Worm (Caenorhabditis elegans) whole organism, L2 larva: Measurements from ENCODE around the gene K11H3.8.
A peak's percentile ranks its signal among the peaks of the same experiment; 100 is the strongest.

ENCODE experiments used
- C34F6.9 ChIP-seq: fragments of 150-350 bp; optimal IDR thresholded peaks from 2 replicates; lab custom pipeline; 2014; ENCODE audit warnings: missing biosample characterization, missing genetic modification characterization
- F13H6.1 ChIP-seq: sonication (generic microtip); optimal IDR thresholded peaks from 2 replicates; lab custom pipeline; 2016; ENCODE audit warnings: missing genetic modification characterization, missing compliant biosample characterization
- R02D3.7 ChIP-seq: fragments of 150-350 bp; optimal IDR thresholded peaks from 2 replicates; lab custom pipeline; 2014; ENCODE audit warnings: missing biosample characterization, missing genetic modification characterization
- Y55F3AM.14 ChIP-seq: fragments of 200-800 bp; sonication (Bioruptor generic); optimal IDR thresholded peaks from 2 replicates; lab custom pipeline; 2018; ENCODE audit warnings: mild to moderate bottlenecking, missing genetic modification characterization, missing compliant biosample characterization
- ZK546.5 ChIP-seq: sonication (generic microtip); optimal IDR thresholded peaks from 2 replicates; lab custom pipeline; 2017; ENCODE audit warnings: missing biosample characterization, missing genetic modification characterization
- alr-1 ChIP-seq: fragments of 150-350 bp; optimal IDR thresholded peaks from 2 replicates; lab custom pipeline; 2014; ENCODE audit warnings: missing biosample characterization, missing genetic modification characterization
- aly-2 ChIP-seq: fragments of 150-350 bp; optimal IDR thresholded peaks from 2 replicates; lab custom pipeline; 2014; ENCODE audit warnings: missing biosample characterization, missing genetic modification characterization
- ama-1 ChIP-seq: fragments of 150-350 bp; optimal IDR thresholded peaks from 2 replicates; lab custom pipeline; 2018; ENCODE audit warnings: inconsistent platforms
- blmp-1 ChIP-seq: sonication (generic microtip); optimal IDR thresholded peaks from 2 replicates; lab custom pipeline; 2017; ENCODE audit warnings: missing genetic modification characterization, mild to moderate bottlenecking, missing compliant biosample characterization, antibody characterized with exemption, moderate library complexity; ENCODE audit not compliant: insufficient read depth
- ceh-16 ChIP-seq: fragments of 150-350 bp; optimal IDR thresholded peaks from 2 replicates; lab custom pipeline; 2014; ENCODE audit warnings: missing biosample characterization, missing genetic modification characterization
- ceh-82 ChIP-seq: fragments of 150-350 bp; optimal IDR thresholded peaks from 2 replicates; lab custom pipeline; 2014; ENCODE audit warnings: missing biosample characterization, missing genetic modification characterization
- crh-2 ChIP-seq: sonication (generic microtip); optimal IDR thresholded peaks from 2 replicates; lab custom pipeline; 2017; ENCODE audit warnings: missing biosample characterization, missing genetic modification characterization
- dmd-4 ChIP-seq: sonication (generic microtip); optimal IDR thresholded peaks from 2 replicates; lab custom pipeline; 2017; ENCODE audit warnings: missing biosample characterization, missing genetic modification characterization
- elt-1 ChIP-seq: fragments of 150-350 bp; optimal IDR thresholded peaks from 2 replicates; lab custom pipeline; 2014; ENCODE audit warnings: missing biosample characterization, missing genetic modification characterization
- fos-1 ChIP-seq: fragments of 150-350 bp; optimal IDR thresholded peaks from 2 replicates; lab custom pipeline; 2014; ENCODE audit warnings: missing biosample characterization, missing genetic modification characterization
- gmeb-1 ChIP-seq: fragments of 150-350 bp; optimal IDR thresholded peaks from 2 replicates; lab custom pipeline; 2014; ENCODE audit warnings: missing biosample characterization, missing genetic modification characterization
- lin-11 ChIP-seq: fragments of 150-350 bp; sonication (generic microtip); optimal IDR thresholded peaks from 2 replicates; lab custom pipeline; 2014; ENCODE audit warnings: missing biosample characterization, missing genetic modification characterization, inconsistent platforms, mixed read lengths
- lin-13 ChIP-seq: fragments of 150-350 bp; optimal IDR thresholded peaks from 2 replicates; lab custom pipeline; 2014; ENCODE audit warnings: missing biosample characterization, missing genetic modification reagents, missing genetic modification characterization
- lin-39 ChIP-seq: fragments of 150-350 bp; optimal IDR thresholded peaks from 2 replicates; lab custom pipeline; 2014; ENCODE audit warnings: missing biosample characterization, missing genetic modification reagents, missing genetic modification characterization
- lsy-2 ChIP-seq, 2 experiments: fragments of 150-350 bp in 1 of 2; sonication (generic microtip) in 1 of 2; optimal IDR thresholded peaks; 2 replicates each; lab custom pipeline; 2014 to 2017; ENCODE audit warnings: missing biosample characterization in 2 of 2, missing genetic modification characterization in 2 of 2
- mab-5 ChIP-seq: fragments of 150-350 bp; optimal IDR thresholded peaks from 2 replicates; lab custom pipeline; 2014; ENCODE audit warnings: missing biosample characterization, missing genetic modification characterization
- mbf-1 ChIP-seq: sonication (generic microtip); optimal IDR thresholded peaks from 2 replicates; lab custom pipeline; 2017; ENCODE audit warnings: missing biosample characterization, missing genetic modification characterization
- mdl-1 ChIP-seq, 2 experiments: fragments of 150-350 bp in 1 of 2; sonication (generic microtip) in 1 of 2; optimal IDR thresholded peaks; 2 replicates each; lab custom pipeline; 2017; ENCODE audit warnings: missing biosample characterization in 2 of 2, missing genetic modification characterization in 2 of 2
- nhr-10 ChIP-seq: sonication (generic microtip); optimal IDR thresholded peaks from 2 replicates; lab custom pipeline; 2017; ENCODE audit warnings: missing biosample characterization, missing genetic modification characterization
- nhr-12 ChIP-seq: fragments of 150-350 bp; optimal IDR thresholded peaks from 2 replicates; lab custom pipeline; 2014; ENCODE audit warnings: missing biosample characterization, missing genetic modification characterization
- nhr-129 ChIP-seq: fragments of 150-350 bp; optimal IDR thresholded peaks from 2 replicates; lab custom pipeline; 2014; ENCODE audit warnings: missing biosample characterization, missing genetic modification characterization
- nhr-23 ChIP-seq: fragments of 150-350 bp; optimal IDR thresholded peaks from 2 replicates; lab custom pipeline; 2014; ENCODE audit warnings: missing biosample characterization, missing genetic modification reagents, missing genetic modification characterization
- nhr-237 ChIP-seq: fragments of 150-350 bp; optimal IDR thresholded peaks from 2 replicates; lab custom pipeline; 2014; ENCODE audit warnings: missing biosample characterization, missing genetic modification characterization
- nhr-25 ChIP-seq: fragments of 150-350 bp; sonication (generic microtip); optimal IDR thresholded peaks from 3 replicates; lab custom pipeline; 2014; ENCODE audit warnings: missing biosample characterization, missing genetic modification characterization
- nhr-6 ChIP-seq: fragments of 150-350 bp; optimal IDR thresholded peaks from 2 replicates; lab custom pipeline; 2014; ENCODE audit warnings: missing biosample characterization, missing genetic modification characterization
- peb-1 ChIP-seq: fragments of 150-350 bp; optimal IDR thresholded peaks from 2 replicates; lab custom pipeline; 2014; ENCODE audit warnings: missing biosample characterization, missing genetic modification characterization
- sem-4 ChIP-seq: fragments of 150-350 bp; optimal IDR thresholded peaks from 2 replicates; lab custom pipeline; 2014; ENCODE audit warnings: missing biosample characterization, missing genetic modification reagents, missing genetic modification characterization
- skn-1 ChIP-seq: sonication (generic microtip); optimal IDR thresholded peaks from 2 replicates; lab custom pipeline; 2017; ENCODE audit warnings: missing biosample characterization, missing genetic modification characterization
- sma-3 ChIP-seq: sonication (generic microtip); optimal IDR thresholded peaks from 2 replicates; lab custom pipeline; 2016; ENCODE audit warnings: missing genetic modification reagents, missing genetic modification characterization, missing compliant biosample characterization
- sma-9 ChIP-seq, 2 experiments: fragments of 150-350 bp in 1 of 2; sonication (generic microtip) in 1 of 2; optimal IDR thresholded peaks; 2 replicates each; lab custom pipeline; 2014 to 2016; ENCODE audit warnings: missing genetic modification characterization in 2 of 2, mild to moderate bottlenecking in 1 of 2, missing biosample characterization in 1 of 2, missing compliant biosample characterization in 1 of 2, missing genetic modification reagents in 1 of 2, moderate library complexity in 1 of 2
- snpc-4 ChIP-seq: fragments of 150-350 bp; optimal IDR thresholded peaks from 2 replicates; lab custom pipeline; 2014; ENCODE audit warnings: missing biosample characterization, missing genetic modification characterization
- unc-39 ChIP-seq: fragments of 150-350 bp; optimal IDR thresholded peaks from 2 replicates; lab custom pipeline; 2014; ENCODE audit warnings: missing biosample characterization, missing genetic modification characterization
- unc-55 ChIP-seq: fragments of 150-350 bp; sonication (generic microtip); optimal IDR thresholded peaks from 3 replicates; lab custom pipeline; 2014; ENCODE audit warnings: missing biosample characterization, missing genetic modification reagents, missing genetic modification characterization
- zag-1 ChIP-seq: fragments of 150-350 bp; optimal IDR thresholded peaks from 2 replicates; lab custom pipeline; 2014; ENCODE audit warnings: missing biosample characterization, missing genetic modification characterization
- ztf-1 ChIP-seq: fragments of 200-800 bp; sonication (Bioruptor generic); conservative IDR thresholded peaks from 2 replicates; pipeline ENCODE4 v1.3.6; 2022; ENCODE audit warnings: missing genetic modification characterization, missing compliant biosample characterization
- ztf-4 ChIP-seq: fragments of 150-350 bp; optimal IDR thresholded peaks from 2 replicates; lab custom pipeline; 2014; ENCODE audit warnings: missing biosample characterization, missing genetic modification characterization

Gene K11H3.8

DNA sequence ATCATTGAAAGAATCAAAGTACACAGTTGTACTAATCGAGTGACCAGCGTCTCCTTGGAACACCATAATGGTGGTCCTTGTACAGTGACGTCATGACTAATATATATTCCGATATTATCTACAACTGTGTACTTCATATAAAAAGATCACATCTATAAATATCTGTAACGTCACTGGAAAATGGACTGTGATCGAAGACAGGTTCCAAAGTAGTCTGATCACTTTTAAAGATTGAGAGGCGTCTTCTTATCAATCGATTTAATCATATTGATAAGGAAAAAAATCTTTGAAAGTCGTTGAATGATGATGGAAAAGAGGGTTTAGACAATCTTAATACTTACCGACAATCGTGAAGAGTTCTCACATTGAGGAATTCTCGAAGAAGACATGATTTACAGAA lies 23.1 kb downstream of the K11H3.8 start:
- peak; percentile 1 for TF ChIP-seq fos-1
- peak; percentile 34 for TF ChIP-seq nhr-25
- no peak for TF ChIP-seq nhr-12 (tag; lab: Kevin White, UChicago)
- peak; percentile 78 for TF ChIP-seq sma-9 (GFP tag; optimal IDR thresholded peaks at IDR 0.05; lab: Kevin White, UChicago)
- no peak for TF ChIP-seq sma-9 (tag; optimal IDR thresholded peaks at IDR 0.05; lab: Kevin White, UChicago)

DNA sequence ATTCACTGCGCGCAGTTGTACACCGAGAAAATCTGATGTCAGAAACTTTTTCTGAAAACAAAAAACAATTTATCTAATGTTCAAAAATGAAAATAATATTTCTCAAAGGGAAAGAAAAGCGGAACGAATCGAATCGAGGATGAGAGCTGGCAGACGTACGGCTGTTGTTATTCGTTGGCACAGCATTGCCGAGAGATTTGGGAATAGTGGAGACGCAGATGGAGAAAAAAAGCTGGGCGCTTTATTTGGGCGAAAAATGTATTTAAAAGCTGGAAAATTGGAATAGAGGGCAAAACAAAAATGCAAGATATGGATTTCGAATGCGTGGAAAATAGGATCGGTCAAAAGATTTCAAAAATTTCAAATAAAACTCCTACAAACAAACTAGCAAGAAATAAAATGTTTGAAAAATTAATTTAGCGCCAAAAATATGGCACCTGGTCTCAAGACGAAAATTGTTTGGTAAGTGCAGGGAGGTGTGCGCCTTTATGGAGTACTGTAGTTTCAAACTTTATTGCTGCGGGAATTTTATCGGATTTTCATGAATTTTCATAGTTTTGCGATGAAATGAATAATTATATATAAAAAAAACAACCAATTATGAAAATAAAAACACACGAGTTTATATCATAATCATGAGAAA lies 24.3 kb downstream of the K11H3.8 start, which contains the start of gene gpdh-2:
TSS of gene gpdh-2 (minus strand) at position 51 of the 643 bp plus-strand sequence.
- no peak for TF ChIP-seq F13H6.1 (tag; lab: Kevin White, UChicago)
- TF ChIP-seq snpc-4 (tag; lab: Kevin White, UChicago), result peak; percentile 9
- peak in 1 of 2 experiments; percentile 14 for TF ChIP-seq lsy-2 (tag; optimal IDR thresholded peaks at IDR 0.05; lab: Kevin White, UChicago)
- peak; percentile 27 for TF ChIP-seq nhr-129 (tag; lab: Kevin White, UChicago)

DNA sequence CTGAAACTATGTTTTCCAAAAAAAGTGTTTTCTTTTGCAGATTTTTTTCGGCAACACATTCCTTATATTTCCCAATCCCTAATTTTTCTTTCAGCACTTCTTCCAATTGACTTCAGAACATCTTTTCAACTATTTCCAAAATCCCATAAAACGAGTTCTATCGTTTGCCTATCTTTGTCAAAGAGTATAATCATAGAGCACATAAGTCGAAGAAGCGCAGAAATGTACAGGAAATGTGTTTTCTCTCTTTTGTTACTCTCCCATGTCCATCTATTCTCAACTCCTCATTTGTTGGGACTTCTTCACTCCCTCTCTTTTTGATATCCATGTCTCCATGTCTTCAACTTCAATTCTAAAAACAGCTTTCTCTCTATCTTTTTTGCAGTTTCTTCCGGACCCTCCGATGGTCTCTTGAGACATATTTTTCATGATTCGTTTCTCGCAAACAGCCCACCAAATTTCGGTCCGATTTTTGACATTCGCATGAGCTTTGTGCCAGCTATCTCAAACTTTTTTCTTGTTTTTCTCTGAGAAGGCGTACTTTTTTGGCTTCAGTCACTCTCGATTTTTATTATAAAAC lies 25.3 kb downstream of the K11H3.8 start, which contains the start of gene twk-48:
TSS of gene twk-48 (plus strand) at position 530 of the 580 bp plus-strand sequence.
- TF ChIP-seq sma-9 (GFP tag; optimal IDR thresholded peaks at IDR 0.05; lab: Kevin White, UChicago) (peak; percentile 7), sma-9 (tag; optimal IDR thresholded peaks at IDR 0.05; lab: Kevin White, UChicago) (no peak), peb-1 (tag; lab: Kevin White, UChicago) (no peak), C34F6.9 (tag; lab: Kevin White, UChicago) (peak; percentile 2), unc-39 (no peak), alr-1 (tag; lab: Kevin White, UChicago) (no peak)

DNA sequence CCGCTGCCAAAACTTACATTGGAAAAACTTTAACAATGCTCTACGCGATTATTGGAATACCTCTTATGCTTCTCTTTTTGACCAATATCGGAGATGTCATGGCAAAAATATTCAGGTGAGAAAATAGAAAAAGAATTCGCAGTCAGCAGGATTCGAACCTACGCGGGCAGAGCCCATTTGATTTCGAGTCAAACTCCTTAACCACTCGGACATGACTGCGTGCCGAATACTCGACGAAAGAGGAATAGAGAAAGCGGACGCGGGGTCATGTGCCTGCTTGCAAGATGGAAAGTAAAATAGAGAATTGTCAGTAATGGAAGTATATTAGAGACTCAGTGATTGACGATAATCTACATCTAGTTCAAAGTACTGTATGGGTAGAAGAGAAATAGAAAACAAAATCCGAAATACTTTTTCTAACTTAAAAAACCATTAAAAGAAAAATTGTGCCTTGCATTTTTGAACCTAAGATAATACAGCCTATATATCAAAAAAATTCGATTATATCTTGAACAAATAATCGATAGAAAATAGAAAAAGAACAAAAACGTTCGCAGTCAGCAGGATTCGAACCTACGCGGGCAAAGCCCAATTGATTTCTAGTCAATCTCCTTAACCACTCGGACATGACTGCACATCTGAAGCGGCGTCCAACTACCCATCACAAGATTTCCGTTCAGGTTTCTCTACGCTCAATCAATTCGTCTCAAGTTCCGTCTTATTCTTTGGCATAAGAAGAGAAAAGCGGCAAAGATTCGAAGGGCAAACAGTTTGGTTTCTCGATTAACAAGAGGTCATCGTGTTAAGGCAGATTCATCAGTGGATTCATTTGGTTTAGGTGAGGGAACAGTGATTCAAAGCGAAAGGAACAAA lies 26.7 kb downstream of the K11H3.8 start:
- TF ChIP-seq nhr-6 (tag; lab: Kevin White, UChicago), result no peak
- TF ChIP-seq blmp-1 (tag; lab: Kevin White, UChicago), result no peak
- TF ChIP-seq sem-4, result peak; percentile 1
- TF ChIP-seq ZK546.5 (tag; lab: Kevin White, UChicago), result no peak
- no peak for TF ChIP-seq skn-1 (tag; lab: Kevin White, UChicago)
- no peak for TF ChIP-seq lin-39
- peak; percentile 64 for TF ChIP-seq unc-55 (GFP tag; lab: Kevin White, UChicago)
- TF ChIP-seq nhr-23 (tag; lab: Kevin White, UChicago), result no peak
- TF ChIP-seq lin-13 (GFP tag; lab: Kevin White, UChicago), result no peak
- peak; percentile 42 for TF ChIP-seq ztf-4 (tag; lab: Kevin White, UChicago)
- no peak for TF ChIP-seq snpc-4 (tag; lab: Kevin White, UChicago)
- peak; percentile 53 for TF ChIP-seq lin-11 (tag; lab: Kevin White, UChicago)
- no peak for TF ChIP-seq alr-1 (tag; lab: Kevin White, UChicago)
- TF ChIP-seq ztf-1 (GFP tag; lab: Robert Waterston, UW), result no peak
- peak; percentile 78 for TF ChIP-seq sma-9 (GFP tag; optimal IDR thresholded peaks at IDR 0.05; lab: Kevin White, UChicago)
- no peak for TF ChIP-seq sma-9 (tag; optimal IDR thresholded peaks at IDR 0.05; lab: Kevin White, UChicago)
- peak; percentile 48 for TF ChIP-seq C34F6.9 (tag; lab: Kevin White, UChicago)
- TF ChIP-seq elt-1 (tag; lab: Kevin White, UChicago), result no peak
- no peak for TF ChIP-seq ceh-82 (tag; lab: Kevin White, UChicago)
- TF ChIP-seq zag-1 (tag; lab: Kevin White, UChicago), result no peak
- TF ChIP-seq R02D3.7 (tag; lab: Kevin White, UChicago), result no peak
- no peak for TF ChIP-seq nhr-25
- TF ChIP-seq dmd-4 (tag; lab: Kevin White, UChicago), result no peak
- peak; percentile 58 for TF ChIP-seq crh-2
- TF ChIP-seq ceh-16 (tag; lab: Kevin White, UChicago), result no peak
- no peak for TF ChIP-seq mbf-1 (tag; lab: Kevin White, UChicago)
- peak; percentile 37 for TF ChIP-seq mab-5 (tag; lab: Kevin White, UChicago)
- TF ChIP-seq unc-39, result no peak
- TF ChIP-seq ama-1, result no peak
- peak; percentile 16 for TF ChIP-seq sma-3 (GFP tag; lab: Kevin White, UChicago)
- peak; percentile 20 for TF ChIP-seq fos-1
- TF ChIP-seq mdl-1 (tag; optimal IDR thresholded peaks at IDR 0.05; lab: Kevin White, UChicago), result peak in 1 of 2 experiments; percentile 17
- peak; percentile 61 for TF ChIP-seq Y55F3AM.14 (GFP tag; lab: Kevin White, UChicago)
- TF ChIP-seq gmeb-1 (tag; lab: Kevin White, UChicago), result peak; percentile 70
- no peak for TF ChIP-seq nhr-12 (tag; lab: Kevin White, UChicago)
- no peak for TF ChIP-seq nhr-10
- TF ChIP-seq nhr-129 (tag; lab: Kevin White, UChicago), result peak; percentile 79
- TF ChIP-seq lsy-2 (tag; optimal IDR thresholded peaks at IDR 0.05; lab: Kevin White, UChicago), result peak; percentile 35 to 50
- TF ChIP-seq aly-2, result no peak
- no peak for TF ChIP-seq nhr-237 (tag; lab: Kevin White, UChicago)
- TF ChIP-seq F13H6.1 (tag; lab: Kevin White, UChicago), result peak; percentile 31
